Worm (Caenorhabditis elegans): ENCODE results near the gene K12B6.9.

The K12B6.9 gene

ce11 chrV:6267237-6267812 is 25.1 kb downstream of the K12B6.9 start, which contains the start of gene mrck-1 (continued):
- TF ChIP-seq attf-5 (GFP tag; optimal IDR thresholded peaks at IDR 0.05): peak; percentile 81
- TF ChIP-seq dox-1 (GFP tag; IDR thresholded peaks at IDR 0.05): peak; percentile 94
- peak; percentile 85 for TF ChIP-seq C06A6.2 (GFP tag; conservative IDR thresholded peaks at IDR 0.05)
- TF ChIP-seq snpc-1.1 (tag; optimal IDR thresholded peaks at IDR 0.05; ENCODE audit: insufficient read depth): no peak
- no peak for TF ChIP-seq him-1 (tag; optimal IDR thresholded peaks at IDR 0.05)
- no peak for TF ChIP-seq T26A5.8 (tag; optimal IDR thresholded peaks at IDR 0.05)
- no peak for TF ChIP-seq F10E7.11 (tag; optimal IDR thresholded peaks at IDR 0.05)
- no peak for TF ChIP-seq ztf-25 (GFP tag; IDR thresholded peaks at IDR 0.05)
- peak; percentile 83 for TF ChIP-seq ztf-22 (GFP tag; optimal IDR thresholded peaks at IDR 0.05)
- no peak for TF ChIP-seq ccch-3 (GFP tag; optimal IDR thresholded peaks at IDR 0.05)
- TF ChIP-seq hlh-26 (GFP tag; conservative IDR thresholded peaks at IDR 0.05): no peak
- peak; percentile 88 for TF ChIP-seq madf-10 (tag; optimal IDR thresholded peaks at IDR 0.05)
- TF ChIP-seq ceh-79 (tag; optimal IDR thresholded peaks at IDR 0.05): no peak

- TF ChIP-seq cebp-2 (GFP tag; IDR thresholded peaks at IDR 0.05) (0 out of 2 replicates have a peak, but pooled peaks have one; percentile 49), madf-6 (GFP tag; IDR thresholded peaks at IDR 0.05) (no peak)
Measured at ce11 chrV:6259139-6259538, 33.3 kb downstream of the K12B6.9 start, which contains the start of gene K08B12.1. Gene K08B12.1 (plus strand): TSS chrV:6259367.

- TF ChIP-seq ceh-58 (GFP tag; IDR thresholded peaks at IDR 0.05) (no peak), let-526 (GFP tag; IDR thresholded peaks at IDR 0.05) (no peak), lir-1 (GFP tag; conservative IDR thresholded peaks at IDR 0.05) (no peak), ama-1 (optimal IDR thresholded peaks at IDR 0.05) (no peak), ama-1 (GFP tag; optimal IDR thresholded peaks at IDR 0.05) (no peak), sdz-38 (tag; optimal IDR thresholded peaks at IDR 0.05) (no peak), lin-40 (tag; optimal IDR thresholded peaks at IDR 0.05) (no peak), C06A6.2 (GFP tag; conservative IDR thresholded peaks at IDR 0.05) (no peak), rpc-1 (optimal IDR thresholded peaks at IDR 0.05) (no peak), rpc-1 (tag; optimal IDR thresholded peaks at IDR 0.05) (no peak), F33H1.4 (GFP tag; IDR thresholded peaks at IDR 0.05) (no peak), repo-1 (tag; optimal IDR thresholded peaks at IDR 0.05) (no peak), Y53G8AR.9 (GFP tag; conservative IDR thresholded peaks at IDR 0.05) (no peak), ceh-91 (GFP tag; IDR thresholded peaks at IDR 0.05) (no peak), F57A8.1 (GFP tag; optimal IDR thresholded peaks at IDR 0.05) (no peak), madf-8 (GFP tag; conservative IDR thresholded peaks at IDR 0.05) (no peak)
Measured at ce11 chrV:6253936-6254335, 38.5 kb downstream of the K12B6.9 start.

- TF ChIP-seq madf-10 (tag; optimal IDR thresholded peaks at IDR 0.05) (peak; percentile 24), F22D6.2 (tag; optimal IDR thresholded peaks at IDR 0.05) (no peak), snpc-4 (GFP tag; optimal IDR thresholded peaks at IDR 0.05) (no peak), snpc-4 (tag; optimal IDR thresholded peaks at IDR 0.05) (no peak), let-607 (tag; optimal IDR thresholded peaks at IDR 0.05) (peak in 1 of 2 experiments; percentile 54), nhr-80 (tag; optimal IDR thresholded peaks at IDR 0.05) (peak; percentile 88)
Measured at ce11 chrV:6250959-6251598, 41.4 kb downstream of the K12B6.9 start.
